Fruit fly (Drosophila melanogaster) whole organism, adult: ENCODE measurements around the gene UK114.

ENCODE experiments used
- CG11617 ChIP-seq: fragments of 200-800 bp; sonication (Bioruptor generic); optimal IDR thresholded peaks from 2 replicates; lab custom pipeline; 2017; ENCODE audit warnings: mild to moderate bottlenecking, missing biosample characterization, missing genetic modification reagents, missing genetic modification characterization
- CG14711 ChIP-seq: fragments of 200-800 bp; sonication (Bioruptor generic); optimal IDR thresholded peaks from 2 replicates; lab custom pipeline; 2018; ENCODE audit warnings: missing biosample characterization, mild to moderate bottlenecking, missing genetic modification characterization, moderate library complexity
- CG1620 ChIP-seq: fragments of 200-800 bp; sonication (Bioruptor generic); optimal IDR thresholded peaks from 2 replicates; lab custom pipeline; 2016; ENCODE audit warnings: missing biosample characterization, missing genetic modification characterization
- CG33017 ChIP-seq: fragments of 200-800 bp; sonication (Bioruptor generic); optimal IDR thresholded peaks from 2 replicates; lab custom pipeline; 2018; ENCODE audit warnings: missing biosample characterization, mild to moderate bottlenecking, missing genetic modification characterization, moderate library complexity
- CG5204 ChIP-seq: fragments of 200-800 bp; sonication (Bioruptor generic); optimal IDR thresholded peaks from 2 replicates; lab custom pipeline; 2016; ENCODE audit warnings: missing biosample characterization, missing genetic modification characterization
- CG7045 ChIP-seq: fragments of 200-800 bp; sonication (Bioruptor generic); optimal IDR thresholded peaks from 2 replicates; lab custom pipeline; 2017; ENCODE audit warnings: missing biosample characterization, mild to moderate bottlenecking, missing genetic modification characterization
- Clk ChIP-seq: fragments of 200-800 bp; sonication (Bioruptor generic); optimal IDR thresholded peaks from 2 replicates; lab custom pipeline; 2017; ENCODE audit warnings: missing biosample characterization, missing genetic modification characterization
- Crg-1 ChIP-seq: fragments of 200-800 bp; sonication (Bioruptor generic); optimal IDR thresholded peaks from 2 replicates; lab custom pipeline; 2016; ENCODE audit warnings: missing biosample characterization, missing genetic modification characterization
- Hr96 ChIP-seq: fragments of 200-800 bp; sonication (Bioruptor generic); optimal IDR thresholded peaks from 2 replicates; lab custom pipeline; 2016; ENCODE audit warnings: missing biosample characterization, missing genetic modification characterization
- bab1 ChIP-seq: fragments of 200-800 bp; sonication (Bioruptor generic); optimal IDR thresholded peaks from 3 replicates; lab custom pipeline; 2019; ENCODE audit warnings: missing biosample characterization, mild to moderate bottlenecking, missing genetic modification characterization, moderate library complexity
- cnc ChIP-seq, 2 experiments: fragments of >200 bp; optimal IDR thresholded peaks; 2 replicates each; lab custom pipeline; 2017
- kay ChIP-seq: fragments of 200-800 bp; sonication (Bioruptor generic); peaks from one replicate; lab custom pipeline; 2016; ENCODE audit warnings: missing biosample characterization, missing genetic modification characterization, borderline replicate concordance
- ovo ChIP-seq: fragments of 200-800 bp; sonication (Bioruptor generic); optimal IDR thresholded peaks from 2 replicates; lab custom pipeline; 2016; ENCODE audit warnings: missing biosample characterization, missing genetic modification characterization
- pad ChIP-seq: fragments of 200-800 bp; sonication (Bioruptor generic); optimal IDR thresholded peaks from 3 replicates; lab custom pipeline; 2017; ENCODE audit warnings: missing biosample characterization, missing genetic modification characterization, mild to moderate bottlenecking, moderate library complexity, missing genetic modification reagents

DNA sequence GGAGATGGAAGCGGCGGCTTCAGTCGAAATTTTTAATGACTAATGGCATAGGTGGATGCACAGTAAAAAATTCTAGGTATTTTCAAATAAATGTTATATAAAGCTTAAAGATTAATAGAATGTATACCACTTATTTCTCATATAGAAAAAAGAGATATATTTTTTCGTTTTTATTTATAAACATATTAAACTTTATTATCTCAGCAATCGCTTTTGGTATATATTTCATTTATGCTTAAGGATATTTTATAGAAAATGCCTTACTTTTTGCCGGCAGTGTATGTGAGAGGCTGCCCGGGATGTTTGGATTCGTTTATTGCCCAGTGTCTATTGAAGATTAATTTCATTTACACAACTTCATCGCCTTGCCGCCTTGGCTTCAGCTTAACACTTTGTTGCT is 40.0 kb upstream of the UK114 start:
- TF ChIP-seq CG5204 (GFP tag; lab: Kevin White, UChicago) (no peak), CG7045 (GFP tag; lab: Kevin White, UChicago) (no peak), kay (GFP tag; lab: Kevin White, UChicago) (no peak), CG14711 (no peak), Clk (GFP tag; lab: Kevin White, UChicago) (no peak), bab1 (GFP tag; lab: Kevin White, UChicago) (no peak), CG33017 (tag; lab: Kevin White, UChicago) (no peak), Crg-1 (GFP tag; lab: Kevin White, UChicago) (no peak), ovo (no peak), CG11617 (GFP tag; lab: Kevin White, UChicago) (no peak), CG1620 (GFP tag; lab: Kevin White, UChicago) (no peak), pad (GFP tag; lab: Kevin White, UChicago) (no peak), Hr96 (GFP tag; lab: Kevin White, UChicago) (no peak), cnc (optimal IDR thresholded peaks at IDR 0.05; lab: Kevin White, UChicago) (no peak)
